Fruit fly (Drosophila melanogaster): ENCODE measurements around the gene Gale.

Gene Gale

DNA sequence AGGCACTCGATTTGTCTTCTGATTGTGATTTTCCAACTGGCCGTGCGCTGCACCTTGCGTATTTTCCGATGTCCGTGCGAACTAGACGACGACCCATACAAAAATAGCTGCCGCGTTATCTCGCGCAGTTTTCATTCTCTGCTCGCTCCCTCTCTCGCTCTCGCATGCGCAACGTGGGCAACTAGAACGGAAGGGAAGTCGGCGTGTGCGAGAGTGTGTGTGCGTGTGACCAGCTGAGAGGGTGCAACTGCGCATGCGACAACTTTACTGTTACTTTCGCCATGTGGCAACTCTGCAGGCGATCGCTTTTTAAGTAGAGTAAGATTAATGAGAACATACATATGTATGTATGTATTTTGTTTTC lies 37.1 kb downstream of the Gale start, which contains the start of gene ebd1:
Gene ebd1 (minus strand): TSS at position 109 of the 364 bp plus-strand sequence.
- TF ChIP-seq EcR (GFP tag; optimal IDR thresholded peaks at IDR 0.05) = no peak
- TF ChIP-seq Dll (optimal IDR thresholded peaks at IDR 0.05) = peak; percentile 26
- no peak for TF ChIP-seq CG8478 (optimal IDR thresholded peaks at IDR 0.05)
- TF ChIP-seq pan (optimal IDR thresholded peaks at IDR 0.05) = no peak
- no peak for TF ChIP-seq usp (GFP tag; optimal IDR thresholded peaks at IDR 0.05)
- TF ChIP-seq psq (optimal IDR thresholded peaks at IDR 0.05) = no peak

DNA sequence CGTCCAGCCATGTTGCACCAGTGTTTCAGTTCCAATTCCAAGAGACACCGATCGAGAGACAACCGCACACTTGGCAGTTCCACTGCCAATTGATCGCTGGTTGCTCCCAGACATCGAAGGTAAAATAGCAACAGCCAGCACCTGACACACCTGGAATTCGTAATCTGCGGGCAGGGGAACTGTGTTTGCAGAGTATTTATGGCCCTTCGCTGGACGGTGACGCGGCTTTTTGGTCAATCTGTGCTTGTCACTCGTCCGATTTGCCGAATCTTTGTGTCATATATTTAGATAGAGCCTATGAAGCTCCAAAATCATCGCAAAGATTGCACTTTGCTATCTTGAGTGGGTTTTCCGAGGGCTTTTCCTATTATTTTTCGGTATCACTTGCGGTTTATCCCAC lies 39.5 kb downstream of the Gale start, which contains the start of gene hiro:
Gene hiro (minus strand): TSS at position 101 of the 400 bp plus-strand sequence.
- no peak for TF ChIP-seq usp (GFP tag; optimal IDR thresholded peaks at IDR 0.05)

DNA sequence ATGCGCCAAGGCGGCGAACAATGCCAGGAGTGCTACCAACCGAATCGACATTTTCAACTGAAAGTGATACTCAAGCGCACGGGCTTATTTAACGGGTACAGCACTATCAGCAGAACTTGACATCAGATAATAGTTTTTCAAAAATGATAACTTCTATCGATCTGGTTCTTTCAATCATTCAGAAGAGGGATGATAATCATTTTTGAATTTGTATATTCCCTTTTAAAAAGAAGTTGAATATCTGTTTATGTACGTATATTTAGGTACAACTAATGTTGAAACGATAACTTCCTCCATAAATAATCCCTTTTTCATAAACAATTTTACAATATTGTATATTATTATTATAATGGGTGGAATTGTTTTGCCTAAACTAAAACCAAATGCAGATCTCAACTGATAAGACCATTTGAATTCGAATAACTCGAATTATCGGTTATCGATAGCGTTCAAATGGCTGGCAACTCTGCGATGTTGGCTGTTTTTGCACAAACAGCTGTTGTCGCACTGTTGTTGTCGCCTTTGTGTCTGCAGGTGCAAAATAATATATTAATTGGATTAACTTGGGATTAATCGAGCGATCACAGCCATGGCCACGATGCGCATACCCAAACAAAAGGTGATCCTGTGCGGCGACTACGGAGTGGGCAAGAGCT lies 41.8 kb downstream of the Gale start, which contains the start of the genes CG32483 and RabX6:
Gene CG32483 (minus strand): TSS at position 51 of the 656 bp plus-strand sequence.
Gene RabX6 (plus strand): TSS at position 487 of the 656 bp plus-strand sequence.
- TF ChIP-seq EcR (GFP tag; optimal IDR thresholded peaks at IDR 0.05) = no peak
- TF ChIP-seq psq (optimal IDR thresholded peaks at IDR 0.05) = no peak

DNA sequence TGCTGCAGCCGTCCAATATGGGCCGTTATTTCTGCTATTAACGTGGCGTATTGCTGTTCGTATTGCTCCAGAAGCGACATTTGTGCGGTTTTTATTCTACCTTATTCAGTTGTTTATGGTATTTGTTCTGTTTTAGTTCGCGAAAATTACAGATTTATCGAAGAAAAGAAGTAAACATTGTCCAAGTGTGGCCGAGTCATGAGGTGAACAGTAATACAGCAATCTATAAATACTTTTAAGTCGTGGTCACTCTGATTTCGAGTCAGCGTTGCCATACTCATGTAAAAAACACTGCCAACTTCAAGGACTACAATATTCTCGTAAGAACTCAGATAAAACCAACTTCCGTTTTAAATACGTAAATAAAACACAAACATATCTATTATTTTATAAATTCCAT lies 44.3 kb downstream of the Gale start, which contains the start of gene Vti1a:
Gene Vti1a (minus strand): TSS at position 221 of the 400 bp plus-strand sequence.
- TF ChIP-seq Dll (optimal IDR thresholded peaks at IDR 0.05) = no peak

DNA sequence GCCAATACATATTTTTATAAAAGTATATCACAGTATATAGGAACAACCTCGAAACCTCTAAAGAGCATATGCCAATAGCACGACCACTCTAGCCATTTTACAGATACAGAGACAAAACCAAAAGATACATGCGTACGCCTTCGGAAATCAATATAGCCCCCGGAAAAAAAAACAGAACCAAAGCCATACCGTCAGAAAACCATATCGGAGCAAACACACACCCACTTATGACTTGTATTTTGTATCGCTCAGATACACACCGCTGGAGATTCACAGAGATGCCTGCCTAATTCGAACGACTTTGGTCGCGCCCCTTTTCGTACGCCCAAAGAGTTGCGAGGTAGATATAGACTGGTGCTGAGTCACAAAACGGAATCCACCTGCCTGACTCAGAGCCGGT lies 47.2 kb downstream of the Gale start:
- TF ChIP-seq EcR (GFP tag; optimal IDR thresholded peaks at IDR 0.05) (no peak), usp (GFP tag; optimal IDR thresholded peaks at IDR 0.05) (no peak), CG8478 (optimal IDR thresholded peaks at IDR 0.05) (no peak), Dll (optimal IDR thresholded peaks at IDR 0.05) (no peak), psq (optimal IDR thresholded peaks at IDR 0.05) (no peak), pan (optimal IDR thresholded peaks at IDR 0.05) (no peak)

DNA sequence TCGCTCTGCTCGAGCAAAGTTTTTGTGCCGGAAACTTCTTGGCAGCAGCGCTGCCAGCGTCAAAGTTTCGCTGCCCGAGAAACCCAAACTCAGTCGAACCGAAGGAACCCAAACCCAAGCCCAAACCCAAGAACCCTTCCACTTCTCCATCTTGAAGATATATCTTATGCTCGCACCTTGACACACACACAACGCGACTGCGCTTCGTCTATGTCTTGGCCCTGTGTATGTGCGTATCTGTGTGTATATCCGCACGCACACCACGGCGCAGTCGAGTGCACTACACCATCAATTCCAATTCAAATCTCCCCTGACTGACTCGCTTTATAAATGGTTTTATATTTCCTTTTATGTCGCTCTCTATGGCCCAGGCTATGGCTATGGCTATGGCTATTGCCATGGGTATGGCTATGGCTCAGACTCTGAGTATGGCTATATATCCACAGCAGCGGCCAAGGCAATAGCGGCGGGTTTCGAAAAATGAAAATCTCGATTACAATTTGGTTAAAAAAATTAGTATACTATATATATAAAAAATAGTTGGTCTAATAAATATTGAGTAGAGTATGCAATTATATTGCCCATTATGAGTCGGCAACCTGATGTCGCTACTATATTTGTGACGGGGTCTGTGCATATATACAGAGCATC lies 48.2 kb downstream of the Gale start:
- TF ChIP-seq CG8478 (optimal IDR thresholded peaks at IDR 0.05) (no peak), usp (GFP tag; optimal IDR thresholded peaks at IDR 0.05) (no peak), EcR (GFP tag; optimal IDR thresholded peaks at IDR 0.05) (no peak), pan (optimal IDR thresholded peaks at IDR 0.05) (no peak), Dll (optimal IDR thresholded peaks at IDR 0.05) (no peak), psq (optimal IDR thresholded peaks at IDR 0.05) (no peak)

DNA sequence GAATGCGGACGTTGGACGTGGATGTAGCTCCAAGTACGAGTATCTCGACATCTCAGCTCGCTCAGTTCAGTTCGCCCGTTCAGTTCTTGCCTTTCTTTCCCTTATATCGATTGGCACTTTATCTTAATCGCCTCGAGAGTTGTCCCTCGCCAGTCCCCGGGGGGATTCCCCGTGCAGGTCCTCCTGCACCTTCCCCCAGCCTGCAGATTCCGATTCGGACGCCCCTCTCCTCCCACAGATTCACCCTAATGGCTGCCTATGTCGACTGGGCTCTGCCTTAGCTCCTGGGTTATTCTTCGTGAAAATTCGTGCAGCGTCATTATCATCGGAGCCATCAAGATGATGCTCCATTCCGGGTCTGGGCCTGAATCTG lies 48.7 kb downstream of the Gale start:
- TF ChIP-seq EcR (GFP tag; optimal IDR thresholded peaks at IDR 0.05) (no peak), CG8478 (optimal IDR thresholded peaks at IDR 0.05) (no peak), pan (optimal IDR thresholded peaks at IDR 0.05) (no peak), Dll (optimal IDR thresholded peaks at IDR 0.05) (no peak), usp (GFP tag; optimal IDR thresholded peaks at IDR 0.05) (no peak), psq (optimal IDR thresholded peaks at IDR 0.05) (no peak)

DNA sequence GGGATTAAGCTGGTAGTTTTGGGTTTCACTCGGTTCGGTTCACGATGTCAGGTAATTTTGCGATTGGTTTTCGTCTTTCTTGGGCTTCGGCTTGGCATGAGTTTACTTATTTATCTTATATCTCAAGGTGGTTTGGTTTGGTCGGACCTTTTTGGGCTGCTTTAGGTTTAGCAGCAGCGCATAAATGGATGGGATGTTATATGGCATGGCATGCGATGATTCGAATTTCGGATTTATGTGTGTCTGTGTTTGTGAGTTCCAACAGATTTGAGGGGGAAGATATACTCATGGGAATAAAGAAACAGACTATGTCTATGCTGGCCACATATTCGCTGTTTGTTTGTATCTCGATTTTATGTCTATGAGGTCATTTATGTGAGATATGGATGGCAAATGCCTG lies 49.4 kb downstream of the Gale start:
- TF ChIP-seq psq (optimal IDR thresholded peaks at IDR 0.05) (no peak), pan (optimal IDR thresholded peaks at IDR 0.05) (no peak), EcR (GFP tag; optimal IDR thresholded peaks at IDR 0.05) (no peak), usp (GFP tag; optimal IDR thresholded peaks at IDR 0.05) (no peak), Dll (optimal IDR thresholded peaks at IDR 0.05) (no peak), CG8478 (optimal IDR thresholded peaks at IDR 0.05) (no peak)

DNA sequence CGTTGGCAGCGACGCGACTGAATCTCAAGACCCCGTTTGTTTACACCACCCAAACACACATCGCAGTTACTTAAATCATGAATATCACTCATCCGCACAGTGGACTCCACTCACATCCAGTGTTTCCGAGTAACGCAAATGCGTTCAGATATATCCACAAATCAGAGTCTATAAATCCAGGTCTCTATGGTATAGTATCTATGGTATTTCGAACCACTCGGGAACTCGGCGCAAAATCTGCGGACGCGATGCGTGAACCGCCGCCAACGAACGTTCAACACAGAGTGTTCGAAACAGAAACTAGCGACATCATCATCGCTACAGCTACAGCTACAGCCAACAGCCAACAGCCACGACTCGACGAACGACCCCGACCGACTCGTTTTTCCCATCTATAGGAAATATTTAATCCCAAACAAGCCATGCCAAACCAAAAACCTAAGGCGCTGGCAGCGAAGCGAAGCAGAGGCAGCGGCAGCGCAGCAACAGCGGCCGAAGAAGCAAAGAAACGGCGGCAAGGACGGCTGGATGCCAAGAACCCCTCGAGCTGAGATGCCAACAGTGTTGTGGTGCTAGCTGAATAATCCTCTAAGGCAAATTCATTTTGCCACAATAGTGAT lies 50.5 kb downstream of the Gale start, which contains the start of gene CG13894:
Gene CG13894 (minus strand): TSS at position 397 of the 620 bp plus-strand sequence.
- TF ChIP-seq pan (optimal IDR thresholded peaks at IDR 0.05) (no peak), usp (GFP tag; optimal IDR thresholded peaks at IDR 0.05) (no peak)

DNA sequence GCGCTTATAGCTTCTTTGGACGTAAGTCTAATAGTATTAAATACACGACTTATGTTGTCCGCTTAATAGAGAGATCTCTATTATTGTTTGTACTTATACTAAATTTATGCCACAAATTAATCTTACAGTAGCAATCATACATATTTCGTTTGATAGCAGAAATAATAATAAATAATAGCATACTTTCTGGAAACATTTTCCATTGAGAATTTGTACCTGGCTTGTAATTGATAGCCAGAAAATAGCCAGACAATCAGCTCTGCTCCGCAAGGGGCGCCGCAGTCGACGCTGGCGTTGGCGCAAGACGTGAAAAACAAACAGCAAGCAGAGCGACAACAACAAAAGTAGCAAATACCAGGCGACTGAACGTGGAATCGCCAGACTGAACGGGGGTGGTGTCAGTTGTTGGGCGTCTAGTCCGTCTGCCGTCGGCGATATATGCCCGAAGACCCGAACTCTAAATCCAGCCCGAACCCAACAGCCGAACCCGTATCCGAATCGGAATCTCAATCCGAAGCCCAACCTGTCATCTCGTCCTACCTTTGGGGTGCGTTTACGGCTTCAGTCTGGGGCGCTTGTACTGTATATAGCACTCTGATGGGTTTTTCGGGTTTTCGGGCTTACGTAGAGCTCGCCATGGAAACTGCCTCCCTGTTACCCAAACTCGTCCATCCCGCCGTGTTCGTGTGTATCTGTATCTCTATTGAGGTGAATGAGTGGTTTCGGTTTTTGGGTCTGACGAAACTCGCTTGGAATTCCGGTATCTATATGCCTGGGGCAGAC lies 51.2 kb downstream of the Gale start:
- TF ChIP-seq pan (optimal IDR thresholded peaks at IDR 0.05) = no peak
- no peak for TF ChIP-seq usp (GFP tag; optimal IDR thresholded peaks at IDR 0.05)
- no peak for TF ChIP-seq psq (optimal IDR thresholded peaks at IDR 0.05)
- no peak for TF ChIP-seq CG8478 (optimal IDR thresholded peaks at IDR 0.05)
- TF ChIP-seq EcR (GFP tag; optimal IDR thresholded peaks at IDR 0.05) = no peak
- TF ChIP-seq Dll (optimal IDR thresholded peaks at IDR 0.05) = no peak

DNA sequence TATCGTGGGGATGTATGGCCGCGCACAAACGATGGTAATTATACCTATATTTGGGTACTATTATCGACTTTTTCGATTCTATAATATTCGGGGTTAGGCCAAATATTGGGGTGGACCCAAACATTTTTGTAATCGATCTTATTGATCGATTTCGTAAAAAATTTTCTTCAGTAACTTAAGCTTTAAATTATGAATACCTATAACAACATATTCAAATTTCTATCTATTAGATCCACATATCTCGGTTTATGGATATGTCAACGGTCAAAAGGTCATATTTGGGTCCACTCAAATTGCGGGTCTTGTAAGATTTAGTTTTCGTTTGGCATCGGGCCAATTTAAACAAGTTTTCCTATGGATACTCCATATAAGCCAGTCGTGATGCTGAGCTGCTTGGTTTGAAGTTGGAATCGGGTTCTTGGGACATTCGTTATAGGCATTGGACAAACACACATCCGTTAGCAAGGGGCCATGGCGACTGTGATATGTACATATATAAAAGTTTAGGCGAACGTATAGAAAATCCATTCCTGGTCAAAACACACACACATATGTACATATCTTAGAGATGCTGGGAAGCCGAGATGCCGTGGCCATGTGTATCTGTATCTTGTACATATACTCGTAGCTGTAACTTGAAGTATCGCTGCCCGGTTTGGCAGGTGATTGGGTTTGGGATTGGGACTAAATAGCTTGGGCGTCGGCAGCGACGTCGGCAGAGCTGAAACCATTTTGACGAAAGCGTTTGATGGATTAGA lies 52.0 kb downstream of the Gale start:
- TF ChIP-seq EcR (GFP tag; optimal IDR thresholded peaks at IDR 0.05) = no peak
- no peak for TF ChIP-seq usp (GFP tag; optimal IDR thresholded peaks at IDR 0.05)
- TF ChIP-seq pan (optimal IDR thresholded peaks at IDR 0.05) = no peak
- no peak for TF ChIP-seq CG8478 (optimal IDR thresholded peaks at IDR 0.05)
- TF ChIP-seq psq (optimal IDR thresholded peaks at IDR 0.05) = no peak
- no peak for TF ChIP-seq Dll (optimal IDR thresholded peaks at IDR 0.05)

All from whole organism.